Fruit fly (Drosophila melanogaster): ENCODE data around the gene wkd.
A peak's percentile ranks its signal among the peaks of the same experiment; 100 is the strongest.

wkd gene

DNA sequence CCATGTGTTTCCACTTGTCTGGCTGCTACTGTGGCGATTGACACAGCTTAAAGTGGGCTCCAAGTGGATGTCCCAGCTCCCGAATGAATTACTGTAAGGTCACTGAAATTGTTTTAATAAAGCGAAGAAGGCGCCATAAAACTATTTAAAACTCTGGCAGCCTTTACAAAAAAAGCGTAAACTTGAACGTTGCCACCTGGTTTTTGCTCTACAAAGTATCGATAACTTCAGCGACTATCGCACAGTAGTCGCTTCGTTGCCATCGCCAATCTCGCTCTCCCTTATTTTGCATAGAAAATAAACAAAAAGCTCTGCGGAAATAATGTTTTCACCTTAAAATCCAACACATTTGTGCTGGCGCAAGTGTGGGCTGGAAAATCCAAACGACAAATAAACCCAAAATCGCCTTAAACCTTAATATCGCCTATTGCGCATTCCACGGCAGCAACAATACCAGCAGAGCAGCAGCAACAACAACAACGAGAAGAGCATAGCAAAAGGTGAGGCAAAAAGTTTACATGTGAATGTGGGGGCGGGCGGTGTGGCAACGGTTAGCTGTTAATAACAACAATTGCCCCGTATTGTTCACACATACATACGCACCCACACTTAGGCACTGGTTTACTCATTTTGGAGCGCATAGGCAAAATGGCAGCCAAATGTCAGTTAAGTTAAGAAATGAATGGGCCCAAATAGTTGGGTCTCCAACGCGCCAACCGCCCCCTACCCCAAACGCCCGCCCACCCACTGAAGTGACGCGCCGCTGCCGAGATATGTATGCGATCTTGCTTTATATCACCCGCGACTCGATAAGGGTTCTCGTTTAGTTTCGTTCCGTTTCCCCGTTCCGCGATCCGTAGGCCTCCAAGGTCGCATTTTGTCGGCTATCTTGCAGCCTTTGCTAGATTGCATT, at the start of gene wkd (continued):
- peak; percentile 87 for TF ChIP-seq CG4617 (GFP tag; optimal IDR thresholded peaks at IDR 0.05; ENCODE audit: borderline replicate concordance)
- TF ChIP-seq sna (GFP tag; IDR thresholded peaks at IDR 0.05; ENCODE audit: partially characterized antibody): peak; percentile 81
- no peak for TF ChIP-seq CG11695 (GFP tag; IDR thresholded peaks at IDR 0.05)
- TF ChIP-seq MESR4 (GFP tag; optimal IDR thresholded peaks at IDR 0.05): peak; percentile 77
- TF ChIP-seq NC2β (GFP tag; optimal IDR thresholded peaks at IDR 0.05): peak; percentile 58
- TF ChIP-seq CG18764 (GFP tag; optimal IDR thresholded peaks at IDR 0.05): no peak
- peak; percentile 5 for TF ChIP-seq CG17186 (GFP tag; optimal IDR thresholded peaks at IDR 0.05)
- no peak for TF ChIP-seq CG10462 (GFP tag; optimal IDR thresholded peaks at IDR 0.05)
- no peak for TF ChIP-seq Nf-YA (GFP tag; IDR thresholded peaks at IDR 0.05)
- no peak for TF ChIP-seq Sry-β (GFP tag; optimal IDR thresholded peaks at IDR 0.05)
- no peak for TF ChIP-seq gce (GFP tag; IDR thresholded peaks at IDR 0.05)
- no peak for TF ChIP-seq slbo (GFP tag; IDR thresholded peaks at IDR 0.05)
- no peak for TF ChIP-seq CG6689 (GFP tag; IDR thresholded peaks at IDR 0.05)
- TF ChIP-seq so (GFP tag; IDR thresholded peaks at IDR 0.05): no peak
- no peak for TF ChIP-seq CG1233 (GFP tag; optimal IDR thresholded peaks at IDR 0.05)
- no peak for TF ChIP-seq hkb (optimal IDR thresholded peaks at IDR 0.05)
- TF ChIP-seq hkb (GFP tag; IDR thresholded peaks at IDR 0.05): peak; percentile 32; the same call in 1 of the 2 replicates
- peak; percentile 53 for TF ChIP-seq CG2116 (GFP tag; optimal IDR thresholded peaks at IDR 0.05)
- peak; percentile 4 for TF ChIP-seq CG7987 (GFP tag; optimal IDR thresholded peaks at IDR 0.05)
- peak; percentile 37 for TF ChIP-seq her (GFP tag; optimal IDR thresholded peaks at IDR 0.05)
- TF ChIP-seq CG18619 (GFP tag; optimal IDR thresholded peaks at IDR 0.05): no peak
- TF ChIP-seq hb (GFP tag; IDR thresholded peaks at IDR 0.05; ENCODE audit: partially characterized antibody): peak; percentile 79
- no peak for TF ChIP-seq CG10209 (GFP tag; optimal IDR thresholded peaks at IDR 0.05)
- peak; percentile 66 for TF ChIP-seq HmgD (GFP tag; optimal IDR thresholded peaks at IDR 0.05)
- no peak for TF ChIP-seq br (optimal IDR thresholded peaks at IDR 0.05)
- no peak for TF ChIP-seq zfh2 (GFP tag; optimal IDR thresholded peaks at IDR 0.05)
- TF ChIP-seq Myb (GFP tag; optimal IDR thresholded peaks at IDR 0.05): peak; percentile 54
- TF ChIP-seq Hmr (GFP tag; optimal IDR thresholded peaks at IDR 0.05): peak; percentile 13
- peak; percentile 82 for TF ChIP-seq crol (GFP tag; IDR thresholded peaks at IDR 0.05)
- no peak for TF ChIP-seq CG7745 (tag; optimal IDR thresholded peaks at IDR 0.05)
- TF ChIP-seq Mrtf (GFP tag; IDR thresholded peaks at IDR 0.05): no peak
- no peak for TF ChIP-seq dpn (GFP tag; optimal IDR thresholded peaks at IDR 0.05)
- no peak for TF ChIP-seq nom (GFP tag; optimal IDR thresholded peaks at IDR 0.05)
- no peak for TF ChIP-seq az2 (GFP tag; optimal IDR thresholded peaks at IDR 0.05)
- TF ChIP-seq sim (GFP tag; IDR thresholded peaks at IDR 0.05): no peak
- TF ChIP-seq Bteb2 (GFP tag; optimal IDR thresholded peaks at IDR 0.05): no peak
- TF ChIP-seq crc (GFP tag; optimal IDR thresholded peaks at IDR 0.05): no peak
- no peak for TF ChIP-seq CG10147 (GFP tag; optimal IDR thresholded peaks at IDR 0.05)
- no peak for TF ChIP-seq Hand (GFP tag; optimal IDR thresholded peaks at IDR 0.05)
- TF ChIP-seq CkIIα-i1 (GFP tag; IDR thresholded peaks at IDR 0.05): no peak
- TF ChIP-seq CG2875 (GFP tag; optimal IDR thresholded peaks at IDR 0.05): no peak
- TF ChIP-seq CG43689 (GFP tag; IDR thresholded peaks at IDR 0.05): no peak
- TF ChIP-seq mld (GFP tag; IDR thresholded peaks at IDR 0.05; ENCODE audit: partially characterized antibody): peak; percentile 79; the same call in 1 of the 3 replicates
- no peak for TF ChIP-seq CG3407 (GFP tag; optimal IDR thresholded peaks at IDR 0.05)
- peak; percentile 83 for TF ChIP-seq YL-1 (GFP tag; optimal IDR thresholded peaks at IDR 0.05)
- peak; percentile 79 for TF ChIP-seq Lhr (GFP tag; optimal IDR thresholded peaks at IDR 0.05)
- no peak for TF ChIP-seq otp (GFP tag; IDR thresholded peaks at IDR 0.05)
- TF ChIP-seq Doc2 (GFP tag; IDR thresholded peaks at IDR 0.05): no peak
- TF ChIP-seq corto (GFP tag; optimal IDR thresholded peaks at IDR 0.05): no peak
- TF ChIP-seq ftz-f1 (GFP tag; optimal IDR thresholded peaks at IDR 0.05): peak; percentile 47

Measured in whole organism, embryonic.